Worm (Caenorhabditis elegans) whole organism, L4 larva: ENCODE data around the gene W08F4.5.
"Not testable (repeated sequence)": the region's sequence is repeated elsewhere in the genome, so short reads cannot be mapped to it uniquely, and the experiment has no call there.

Experiments
- F10B5.3 ChIP-seq: sonication (generic microtip); optimal IDR thresholded peaks from 2 replicates; lab custom pipeline; 2016; ENCODE audit warnings: mild to moderate bottlenecking, missing genetic modification characterization, missing compliant biosample characterization
- F37D6.2 ChIP-seq: sonication (generic microtip); optimal IDR thresholded peaks from 2 replicates; lab custom pipeline; 2016; ENCODE audit warnings: mild to moderate bottlenecking, missing genetic modification characterization, missing compliant biosample characterization
- ZK337.2 ChIP-seq: fragments of 200-800 bp; sonication (Bioruptor generic); IDR thresholded peaks from 2 replicates; pipeline ENCODE4 v1.3.6; 2022; ENCODE audit warnings: missing genetic modification reagents, missing genetic modification characterization, missing compliant biosample characterization
- aha-1 ChIP-seq: fragments of 150-350 bp; peaks from one replicate; lab custom pipeline; 2014; ENCODE audit warnings: missing biosample characterization, missing genetic modification characterization
- aly-2 ChIP-seq: sonication (generic microtip); optimal IDR thresholded peaks from 2 replicates; lab custom pipeline; 2018; ENCODE audit warnings: missing biosample characterization, missing genetic modification characterization
- arid-1 ChIP-seq: fragments of 200-800 bp; sonication (Bioruptor generic); conservative IDR thresholded peaks from 2 replicates; pipeline ENCODE4 v1.3.6; 2022; ENCODE audit warnings: missing genetic modification reagents, missing genetic modification characterization, missing compliant biosample characterization
- ceh-28 ChIP-seq: fragments of 150-350 bp; optimal IDR thresholded peaks from 2 replicates; lab custom pipeline; 2014; ENCODE audit warnings: missing biosample characterization, missing genetic modification reagents, missing genetic modification characterization
- ceh-82 ChIP-seq: sonication (generic microtip); optimal IDR thresholded peaks from 2 replicates; lab custom pipeline; 2017; ENCODE audit warnings: missing biosample characterization, missing genetic modification characterization
- daf-19 ChIP-seq: fragments of 200-800 bp; sonication (Bioruptor generic); conservative IDR thresholded peaks from 2 replicates; pipeline ENCODE4 v1.3.6; 2022; ENCODE audit warnings: missing genetic modification characterization, missing compliant biosample characterization
- dpl-1 ChIP-seq: fragments of 150-350 bp; optimal IDR thresholded peaks from 2 replicates; lab custom pipeline; 2014; ENCODE audit warnings: missing biosample characterization, missing genetic modification reagents, missing genetic modification characterization
- dve-1 ChIP-seq: sonication (generic microtip); optimal IDR thresholded peaks from 2 replicates; lab custom pipeline; 2017; ENCODE audit warnings: antibody characterized with exemption, mild to moderate bottlenecking, missing genetic modification characterization, missing compliant biosample characterization; ENCODE audit not compliant: insufficient read depth
- egl-43 ChIP-seq: fragments of 200-800 bp; sonication (Bioruptor generic); IDR thresholded peaks from 2 replicates; pipeline ENCODE4 v1.3.6; 2022; ENCODE audit warnings: missing genetic modification reagents, missing genetic modification characterization, missing compliant biosample characterization
- hmg-1.1 ChIP-seq: fragments of 200-800 bp; sonication (Bioruptor generic); IDR thresholded peaks from 2 replicates; pipeline ENCODE4 v1.3.6; 2022; ENCODE audit warnings: missing genetic modification reagents, missing genetic modification characterization, missing compliant biosample characterization
- jun-1 ChIP-seq: fragments of 150-350 bp; optimal IDR thresholded peaks from 2 replicates; lab custom pipeline; 2014; ENCODE audit warnings: missing biosample characterization, missing genetic modification reagents, missing genetic modification characterization
- madf-5 ChIP-seq, 2 experiments: fragments of 200-800 bp; sonication (Bioruptor generic); IDR thresholded peaks; 2 replicates each; pipeline ENCODE4 v1.3.6; 2022; ENCODE audit warnings: missing compliant biosample characterization in 2 of 2, missing genetic modification characterization in 2 of 2
- mdt-29 ChIP-seq: fragments of 200-800 bp; sonication (Bioruptor generic); IDR thresholded peaks from 2 replicates; pipeline ENCODE4 v1.3.6; 2022; ENCODE audit warnings: missing genetic modification reagents, missing genetic modification characterization, missing compliant biosample characterization
- nhr-237 ChIP-seq: sonication (generic microtip); optimal IDR thresholded peaks from 2 replicates; lab custom pipeline; 2017; ENCODE audit warnings: missing biosample characterization, missing genetic modification characterization
- nhr-42 ChIP-seq: fragments of 200-800 bp; sonication (Bioruptor generic); IDR thresholded peaks from 2 replicates; pipeline ENCODE4 v1.3.6; 2022; ENCODE audit warnings: missing genetic modification characterization, missing compliant biosample characterization
- pqm-1 ChIP-seq: sonication (generic microtip); optimal IDR thresholded peaks from 2 replicates; lab custom pipeline; 2017; ENCODE audit warnings: missing biosample characterization, missing genetic modification characterization
- saeg-2 ChIP-seq: fragments of 200-800 bp; sonication (Bioruptor generic); IDR thresholded peaks from 2 replicates; pipeline ENCODE4 v1.3.6; 2022; ENCODE audit warnings: missing genetic modification reagents, missing genetic modification characterization, missing compliant biosample characterization
- set-16 ChIP-seq: fragments of 200-800 bp; sonication (Bioruptor generic); IDR thresholded peaks from 2 replicates; pipeline ENCODE4 v1.3.6; 2022; ENCODE audit warnings: missing genetic modification reagents, missing genetic modification characterization, missing compliant biosample characterization
- spr-1 ChIP-seq: sonication (generic microtip); optimal IDR thresholded peaks from 2 replicates; lab custom pipeline; 2016; ENCODE audit warnings: mild to moderate bottlenecking, missing genetic modification characterization, missing compliant biosample characterization
- unc-39 ChIP-seq: sonication (generic microtip); optimal IDR thresholded peaks from 2 replicates; lab custom pipeline; 2017; ENCODE audit warnings: missing biosample characterization, missing genetic modification characterization
- ztf-11 ChIP-seq: fragments of 150-350 bp; optimal IDR thresholded peaks from 2 replicates; lab custom pipeline; 2014; ENCODE audit warnings: missing biosample characterization, missing genetic modification characterization

The W08F4.5 gene

ce11 chrII:535226-535625 lies 33.5 kb downstream of the W08F4.5 start, which contains the start of gene T27A1.3:
Gene T27A1.3 (plus strand): TSS chrII:535526.
- not testable (repeated sequence) for TF ChIP-seq ceh-82 (tag; lab: Kevin White, UChicago); nhr-237; hmg-1.1 (GFP tag; lab: Robert Waterston, UW)

ce11 chrII:526375-526774 lies 42.3 kb downstream of the W08F4.5 start, which contains the start of gene lgc-34:
Gene lgc-34 (plus strand): TSS chrII:526574.
- TF ChIP-seq aha-1 (tag; lab: Kevin White, UChicago) (peak; percentile 25), set-16 (GFP tag; lab: Robert Waterston, UW) (no peak), saeg-2 (GFP tag; lab: Robert Waterston, UW) (no peak), F37D6.2 (no peak), ZK337.2 (GFP tag; lab: Robert Waterston, UW) (no peak), F10B5.3 (tag; lab: Kevin White, UChicago) (no peak)
- TF ChIP-seq, all 104 proteins: peak for 1

- no peak for TF ChIP-seq egl-43 (GFP tag; lab: Robert Waterston, UW)
- TF ChIP-seq nhr-42 (GFP tag; lab: Robert Waterston, UW) = no peak
- no peak for TF ChIP-seq arid-1 (GFP tag; lab: Robert Waterston, UW)
- TF ChIP-seq spr-1 (tag; lab: Kevin White, UChicago) = no peak
- no peak for TF ChIP-seq madf-5 (GFP tag; IDR thresholded peaks at IDR 0.05; lab: Robert Waterston, UW)
- TF ChIP-seq saeg-2 (GFP tag; lab: Robert Waterston, UW) = no peak
- no peak for TF ChIP-seq ceh-82 (tag; lab: Kevin White, UChicago)
- no peak for TF ChIP-seq daf-19
- no peak for TF ChIP-seq dpl-1 (GFP tag; lab: Kevin White, UChicago)
- no peak for TF ChIP-seq set-16 (GFP tag; lab: Robert Waterston, UW)
- TF ChIP-seq nhr-237 = no peak
- TF ChIP-seq dve-1 (tag; lab: Kevin White, UChicago) = no peak
- TF ChIP-seq ztf-11 = no peak
Measured at ce11 chrII:522302-522701, 46.4 kb downstream of the W08F4.5 start, which contains the start of gene slc-36.2. Gene slc-36.2 (plus strand): TSS chrII:522602.

ce11 chrII:521720-522119 lies 47.0 kb downstream of the W08F4.5 start:
- peak; percentile 13 for TF ChIP-seq dve-1 (tag; lab: Kevin White, UChicago)
- no peak for TF ChIP-seq aly-2 (tag; lab: Kevin White, UChicago)
- TF ChIP-seq ceh-28 (tag; lab: Kevin White, UChicago) = no peak
- no peak for TF ChIP-seq unc-39 (tag; lab: Kevin White, UChicago)
- peak; percentile 76 for TF ChIP-seq pqm-1 (tag; lab: Kevin White, UChicago)
- TF ChIP-seq mdt-29 = no peak
- no peak for TF ChIP-seq jun-1 (tag; lab: Kevin White, UChicago)
